Worm (Caenorhabditis elegans): ENCODE data around the gene D2089.3.

ce11 chrII:10714262-10714933 is 49.5 kb upstream of the D2089.3 start, which contains the start of the genes dph-2 and C09G5.7:
- TF ChIP-seq dao-5 (tag; optimal IDR thresholded peaks at IDR 0.05) = no peak
- TF ChIP-seq W03F9.2 (tag; optimal IDR thresholded peaks at IDR 0.05) = no peak

All from whole organism, L4/young adult.